Worm (Caenorhabditis elegans): ENCODE results near the gene col-9.

- TF ChIP-seq ets-4 (GFP tag; optimal IDR thresholded peaks at IDR 0.05), result no peak
- no peak for TF ChIP-seq lir-1 (GFP tag; conservative IDR thresholded peaks at IDR 0.05)
- no peak for TF ChIP-seq F23B12.7 (tag; optimal IDR thresholded peaks at IDR 0.05; ENCODE audit: insufficient read depth)
- TF ChIP-seq attf-5 (GFP tag; optimal IDR thresholded peaks at IDR 0.05), result no peak
- TF ChIP-seq bed-1 (GFP tag; IDR thresholded peaks at IDR 0.05), result no peak
- TF ChIP-seq ztf-22 (GFP tag; optimal IDR thresholded peaks at IDR 0.05), result no peak
- TF ChIP-seq ama-1 (optimal IDR thresholded peaks at IDR 0.05), result no peak
- no peak for TF ChIP-seq ama-1 (GFP tag; optimal IDR thresholded peaks at IDR 0.05)
- no peak for TF ChIP-seq lag-1 (GFP tag; IDR thresholded peaks at IDR 0.05)
Measured at ce11 chrX:13569854-13570253, 20.0 kb upstream of the col-9 start, which contains the start of gene R01E6.7.

All from whole organism, young adult.